Fruit fly (Drosophila melanogaster): ENCODE results near the gene CG31704.

CG31704 gene

DNA sequence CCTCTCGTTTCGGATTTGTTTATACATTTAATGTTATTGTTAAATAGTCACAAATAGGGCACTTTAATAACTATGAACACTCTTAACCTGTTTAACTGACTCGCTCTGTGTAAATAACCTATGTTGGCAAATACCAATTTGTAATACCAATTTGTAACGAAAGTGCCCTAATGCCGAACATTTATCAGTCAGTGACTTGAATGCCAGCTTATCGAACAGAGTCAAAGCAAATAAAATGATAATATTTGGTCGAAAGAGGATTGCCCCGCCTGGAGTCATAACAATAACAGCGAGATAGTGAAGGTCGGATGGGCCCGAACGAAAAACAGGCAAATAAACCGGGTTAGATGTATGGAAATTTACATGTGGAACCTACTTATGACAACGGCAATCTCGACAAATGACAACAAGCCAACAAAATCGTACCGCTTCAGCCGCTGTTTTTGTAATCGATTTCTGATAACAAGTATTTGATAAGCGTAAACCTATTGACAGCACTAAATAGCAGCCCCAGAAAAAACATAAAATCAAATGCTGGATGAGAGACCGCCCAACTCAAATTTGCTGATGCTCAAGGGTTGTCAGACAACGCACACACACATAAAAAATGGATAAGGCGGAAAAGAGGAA lies 4.8 kb downstream of the CG31704 start (continued):
- no peak for TF ChIP-seq ind (GFP tag; optimal IDR thresholded peaks at IDR 0.05)
- TF ChIP-seq CTCF (GFP tag; optimal IDR thresholded peaks at IDR 0.05) = no peak
- TF ChIP-seq CG4360 (GFP tag; IDR thresholded peaks at IDR 0.05) = no peak
- no peak for TF ChIP-seq wor (GFP tag; IDR thresholded peaks at IDR 0.05)
- TF ChIP-seq CG15601 (tag; optimal IDR thresholded peaks at IDR 0.05) = no peak
- TF ChIP-seq sens (GFP tag) = peak; percentile 49

DNA sequence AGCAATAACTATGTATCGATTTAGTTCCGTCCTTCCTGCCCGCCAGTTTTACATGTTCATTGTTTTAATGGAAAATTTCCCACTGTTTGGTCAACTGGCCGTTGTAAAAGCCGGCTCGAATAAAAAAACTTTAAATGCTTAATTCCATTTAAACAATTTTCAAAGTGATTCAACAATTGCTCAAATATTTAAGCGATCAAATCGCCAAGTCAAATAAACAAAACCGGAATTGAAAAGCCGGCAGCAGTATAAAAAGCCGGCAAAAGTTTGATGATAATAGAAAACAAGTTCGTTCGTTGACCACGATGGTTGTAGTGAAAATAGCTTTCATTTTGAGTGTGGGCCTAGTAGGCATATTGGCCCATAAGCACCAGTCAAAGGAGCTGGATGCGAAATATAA lies 6.4 kb downstream of the CG31704 start, which contains the start of gene Mal-B1:
TSS of gene Mal-B1 (plus strand) at position 301 of the 400 bp plus-strand sequence.
- TF ChIP-seq TFAM (GFP tag; optimal IDR thresholded peaks at IDR 0.05) = no peak
- no peak for TF ChIP-seq sd (tag; optimal IDR thresholded peaks at IDR 0.05)
- no peak for TF ChIP-seq Dbx (GFP tag; IDR thresholded peaks at IDR 0.05)
- no peak for TF ChIP-seq Ssrp (tag; optimal IDR thresholded peaks at IDR 0.05)
- TF ChIP-seq CG3065 (GFP tag; optimal IDR thresholded peaks at IDR 0.05) = no peak
- no peak for TF ChIP-seq klu (GFP tag; IDR thresholded peaks at IDR 0.05)
- TF ChIP-seq Myb (GFP tag; optimal IDR thresholded peaks at IDR 0.05) = no peak

DNA sequence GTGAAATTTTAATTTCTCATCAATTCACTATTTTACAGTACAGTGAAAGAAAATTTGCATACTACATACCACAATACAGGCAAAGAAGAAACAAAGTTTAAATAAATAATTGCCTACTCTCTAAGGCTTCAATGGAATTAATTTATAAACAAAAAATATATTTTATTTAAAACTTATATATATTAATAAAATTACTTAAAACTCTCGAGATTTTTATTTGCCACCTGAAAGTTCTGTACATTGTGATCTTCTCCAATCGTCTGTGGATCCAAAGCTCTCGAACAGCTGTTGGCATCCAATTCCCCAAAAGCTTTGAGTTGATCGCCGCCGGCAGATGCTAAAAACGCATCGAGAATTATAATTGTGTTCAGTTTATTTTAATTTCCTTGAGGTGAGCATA lies 9.2 kb downstream of the CG31704 start, which contains the start of gene Mal-B2:
TSS of gene Mal-B2 (plus strand) at position 301 of the 400 bp plus-strand sequence.
- no peak for TF ChIP-seq bcd (GFP tag; optimal IDR thresholded peaks at IDR 0.05)
- TF ChIP-seq CG8089 (GFP tag; optimal IDR thresholded peaks at IDR 0.05) = no peak
- no peak for TF ChIP-seq Nf-YC (tag; optimal IDR thresholded peaks at IDR 0.05)
- no peak for TF ChIP-seq gt (GFP tag; IDR thresholded peaks at IDR 0.05)
- TF ChIP-seq klu (GFP tag; IDR thresholded peaks at IDR 0.05) = no peak
- no peak for TF ChIP-seq ac (GFP tag; optimal IDR thresholded peaks at IDR 0.05)
- TF ChIP-seq repo (GFP tag; optimal IDR thresholded peaks at IDR 0.05) = no peak
- TF ChIP-seq crp (GFP tag; optimal IDR thresholded peaks at IDR 0.05) = peak in 1 of 2 experiments; percentile 22
- TF ChIP-seq HHEX (GFP tag; optimal IDR thresholded peaks at IDR 0.05) = no peak
- peak in 1 of 2 experiments; percentile 15 for TF ChIP-seq Hr51 (GFP tag; optimal IDR thresholded peaks at IDR 0.05)
- no peak for TF ChIP-seq tx (GFP tag; optimal IDR thresholded peaks at IDR 0.05)
- no peak for TF ChIP-seq ara (GFP tag; IDR thresholded peaks at IDR 0.05)
- no peak for TF ChIP-seq CG7556 (GFP tag; optimal IDR thresholded peaks at IDR 0.05)
- no peak for TF ChIP-seq CG4617 (GFP tag; optimal IDR thresholded peaks at IDR 0.05; ENCODE audit: borderline replicate concordance)
- TF ChIP-seq oc (tag; optimal IDR thresholded peaks at IDR 0.05) = no peak
- TF ChIP-seq CG4424 (GFP tag; optimal IDR thresholded peaks at IDR 0.05) = no peak
- no peak for TF ChIP-seq CG10267 (tag; optimal IDR thresholded peaks at IDR 0.05)
- TF ChIP-seq wek (GFP tag; optimal IDR thresholded peaks at IDR 0.05) = no peak
- peak; percentile 39; the same call in 1 of the 2 replicates for TF ChIP-seq CG6689 (GFP tag; IDR thresholded peaks at IDR 0.05)
- no peak for TF ChIP-seq Bgb (GFP tag; IDR thresholded peaks at IDR 0.05; ENCODE audit: partially characterized antibody)
- TF ChIP-seq CG4328 (GFP tag; optimal IDR thresholded peaks at IDR 0.05) = no peak
- no peak for TF ChIP-seq CG12104 (GFP tag; optimal IDR thresholded peaks at IDR 0.05)
- no peak for TF ChIP-seq MTF-1 (GFP tag; optimal IDR thresholded peaks at IDR 0.05; ENCODE audit: borderline replicate concordance)
- no peak for TF ChIP-seq CG5180 (GFP tag; optimal IDR thresholded peaks at IDR 0.05)
- no peak for TF ChIP-seq CG7357 (GFP tag; IDR thresholded peaks at IDR 0.05)
- no peak for TF ChIP-seq HLHmδ (GFP tag; optimal IDR thresholded peaks at IDR 0.05)
- no peak for TF ChIP-seq ci (GFP tag; IDR thresholded peaks at IDR 0.05)
- peak; percentile 47 for TF ChIP-seq gem (tag; optimal IDR thresholded peaks at IDR 0.05)
- no peak for TF ChIP-seq NK7.1 (GFP tag; optimal IDR thresholded peaks at IDR 0.05)
- TF ChIP-seq dmrt99B (tag; optimal IDR thresholded peaks at IDR 0.05) = peak; percentile 7
- TF ChIP-seq slbo (GFP tag; IDR thresholded peaks at IDR 0.05) = 0 out of 2 replicates have a peak, but pooled peaks have one; percentile 25
- TF ChIP-seq ssp (GFP tag; IDR thresholded peaks at IDR 0.05) = no peak
- TF ChIP-seq CG8281 (tag; optimal IDR thresholded peaks at IDR 0.05) = no peak
- no peak for TF ChIP-seq crol (GFP tag; IDR thresholded peaks at IDR 0.05)
- no peak for TF ChIP-seq CG13424 (tag; optimal IDR thresholded peaks at IDR 0.05)
- no peak for TF ChIP-seq Stat92E (GFP tag; optimal IDR thresholded peaks at IDR 0.05)
